Worm (Caenorhabditis elegans): ENCODE measurements around the gene Y75B12B.10.
"Not testable (repeated sequence)": the region's sequence is repeated elsewhere in the genome, so short reads cannot be mapped to it uniquely, and the experiment has no call there.

Gene Y75B12B.10

DNA sequence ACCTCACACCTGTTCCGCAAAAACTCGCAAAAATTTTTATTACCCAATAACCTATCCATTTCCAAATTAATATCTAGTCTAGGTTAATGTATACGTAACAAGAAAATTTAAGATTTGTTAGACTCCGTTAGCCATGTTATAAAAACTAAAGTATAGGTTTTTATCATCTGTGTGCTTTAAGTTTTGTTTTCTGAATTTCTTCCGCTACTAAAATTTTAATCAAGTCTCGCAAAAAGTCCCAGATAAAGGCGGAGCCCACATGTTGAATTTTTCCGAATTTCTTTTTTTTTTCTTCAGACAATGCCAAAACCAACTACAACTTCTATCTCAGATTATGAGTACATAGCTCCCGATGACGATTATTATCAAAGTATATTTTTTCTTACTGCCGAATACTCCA lies 32.3 kb downstream of the Y75B12B.10 start, which contains the start of gene srw-13:
Gene srw-13 (plus strand): TSS at position 301 of the 400 bp plus-strand sequence.
- TF ChIP-seq ztf-23 (GFP tag; IDR thresholded peaks at IDR 0.05) (no peak), med-1 (GFP tag; optimal IDR thresholded peaks at IDR 0.05; ENCODE audit: insufficient read depth) (no peak), ref-1 (GFP tag; conservative IDR thresholded peaks at IDR 0.05) (no peak), klf-2 (GFP tag; conservative IDR thresholded peaks at IDR 0.05) (no peak)

DNA sequence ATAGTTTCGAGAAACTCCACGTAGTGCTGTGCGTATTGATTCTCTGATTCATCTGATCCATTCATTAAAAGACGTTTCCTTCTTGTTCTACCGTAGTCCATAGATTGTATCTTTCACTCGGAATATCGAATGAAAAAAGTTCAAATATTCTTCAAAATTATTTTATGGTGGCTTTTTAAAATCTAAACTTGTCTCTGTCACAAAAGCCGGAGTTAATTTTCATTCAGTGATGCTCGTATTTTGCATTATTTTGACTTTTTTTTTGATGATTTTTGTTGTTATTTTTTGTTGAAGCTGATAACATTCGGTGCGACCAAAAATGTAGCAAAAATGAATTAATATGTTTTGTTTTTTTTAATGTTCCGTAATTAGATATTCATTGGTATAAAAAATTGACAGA lies 35.8 kb downstream of the Y75B12B.10 start, which contains the start of gene nhr-164:
Gene nhr-164 (minus strand): TSS at position 101 of the 400 bp plus-strand sequence.
- TF ChIP-seq flt-1 (GFP tag; IDR thresholded peaks at IDR 0.05) (no peak), T22C8.4 (GFP tag; IDR thresholded peaks at IDR 0.05) (no peak), ref-1 (GFP tag; conservative IDR thresholded peaks at IDR 0.05) (no peak), ztf-29 (GFP tag; IDR thresholded peaks at IDR 0.05) (no peak), med-1 (GFP tag; optimal IDR thresholded peaks at IDR 0.05; ENCODE audit: insufficient read depth) (no peak), tab-1 (GFP tag; IDR thresholded peaks at IDR 0.05) (no peak)

DNA sequence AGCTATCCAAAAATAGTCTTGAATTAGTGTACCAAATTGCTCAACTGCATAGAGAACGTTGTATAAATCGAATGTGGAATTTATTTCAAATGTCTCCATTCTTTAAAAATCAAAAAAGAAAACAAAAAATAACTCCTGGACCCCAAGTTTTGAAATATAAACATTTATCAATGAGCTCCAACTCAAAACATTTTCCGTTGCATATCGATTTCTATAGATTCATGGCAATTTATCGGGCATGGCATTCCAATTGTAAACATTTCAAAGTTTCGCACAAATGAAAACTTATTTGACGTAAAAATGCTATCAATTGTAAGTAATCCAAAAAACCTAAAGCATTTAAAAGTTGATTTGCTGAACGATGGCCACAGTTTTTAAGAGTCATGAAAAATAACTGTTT lies 38.7 kb downstream of the Y75B12B.10 start, which contains the start of gene srw-12:
Gene srw-12 (minus strand): TSS at position 101 of the 400 bp plus-strand sequence.
- TF ChIP-seq T22C8.4 (GFP tag; IDR thresholded peaks at IDR 0.05): no peak
- TF ChIP-seq tab-1 (GFP tag; IDR thresholded peaks at IDR 0.05): no peak
- no peak for TF ChIP-seq ref-1 (GFP tag; conservative IDR thresholded peaks at IDR 0.05)
- no peak for TF ChIP-seq flt-1 (GFP tag; IDR thresholded peaks at IDR 0.05)
- TF ChIP-seq ztf-29 (GFP tag; IDR thresholded peaks at IDR 0.05): no peak
- no peak for TF ChIP-seq med-1 (GFP tag; optimal IDR thresholded peaks at IDR 0.05; ENCODE audit: insufficient read depth)
- TF ChIP-seq klf-2 (GFP tag; conservative IDR thresholded peaks at IDR 0.05): no peak
- TF ChIP-seq cog-1 (tag; optimal IDR thresholded peaks at IDR 0.05): no peak
- no peak for TF ChIP-seq ztf-23 (GFP tag; IDR thresholded peaks at IDR 0.05)

DNA sequence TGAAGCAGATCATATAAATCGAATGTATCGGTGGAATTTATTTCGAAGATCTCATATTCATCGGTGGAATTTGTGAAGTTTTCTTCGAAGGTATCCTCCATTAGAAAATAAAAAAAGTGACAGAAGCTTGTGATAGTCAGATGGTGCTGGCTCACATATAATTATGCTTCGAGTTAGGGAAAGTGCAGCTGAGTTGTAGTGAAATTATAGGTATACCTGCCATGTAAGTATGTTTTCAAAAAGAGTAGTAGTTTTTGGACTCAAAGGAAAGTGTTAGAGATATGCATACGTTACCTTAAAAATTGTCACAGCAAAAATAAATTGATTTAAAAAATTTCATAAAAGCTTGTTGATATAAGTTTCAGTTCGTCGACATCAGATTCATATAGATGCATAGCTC lies 40.3 kb downstream of the Y75B12B.10 start, which contains the start of gene srw-11:
Gene srw-11 (minus strand): TSS at position 101 of the 400 bp plus-strand sequence.
- TF ChIP-seq ztf-23 (GFP tag; IDR thresholded peaks at IDR 0.05): no peak
- no peak for TF ChIP-seq T22C8.4 (GFP tag; IDR thresholded peaks at IDR 0.05)
- no peak for TF ChIP-seq tab-1 (GFP tag; IDR thresholded peaks at IDR 0.05)
- TF ChIP-seq cog-1 (tag; optimal IDR thresholded peaks at IDR 0.05): no peak
- no peak for TF ChIP-seq ref-1 (GFP tag; conservative IDR thresholded peaks at IDR 0.05)
- no peak for TF ChIP-seq med-1 (GFP tag; optimal IDR thresholded peaks at IDR 0.05; ENCODE audit: insufficient read depth)
- no peak for TF ChIP-seq klf-2 (GFP tag; conservative IDR thresholded peaks at IDR 0.05)
- TF ChIP-seq flt-1 (GFP tag; IDR thresholded peaks at IDR 0.05): no peak
- no peak for TF ChIP-seq ztf-29 (GFP tag; IDR thresholded peaks at IDR 0.05)

DNA sequence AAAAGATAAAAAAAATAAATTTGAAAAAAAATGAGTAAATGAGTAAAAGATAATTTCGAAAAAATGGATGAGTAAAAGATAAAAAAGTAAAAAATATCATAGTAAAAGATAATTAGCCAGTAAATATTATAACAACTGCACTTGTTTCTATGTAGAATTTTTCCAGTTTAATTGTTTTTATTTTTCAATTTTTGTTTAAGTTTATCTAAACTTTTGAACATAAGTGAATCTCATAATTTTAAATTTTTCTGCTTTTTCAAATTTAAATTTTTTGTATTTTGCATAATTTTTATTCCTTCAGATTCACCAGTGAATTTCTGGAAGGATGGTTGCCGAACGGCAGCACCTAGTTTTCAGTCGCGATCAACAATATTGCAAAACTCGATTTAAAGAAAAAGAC lies 41.4 kb downstream of the Y75B12B.10 start, which contains the start of gene chil-12:
Gene chil-12 (plus strand): TSS at position 301 of the 400 bp plus-strand sequence.
- TF ChIP-seq tab-1 (GFP tag; IDR thresholded peaks at IDR 0.05) (no peak), ref-1 (GFP tag; conservative IDR thresholded peaks at IDR 0.05) (no peak), klf-2 (GFP tag; conservative IDR thresholded peaks at IDR 0.05) (no peak), ztf-29 (GFP tag; IDR thresholded peaks at IDR 0.05) (no peak), ztf-23 (GFP tag; IDR thresholded peaks at IDR 0.05) (no peak), flt-1 (GFP tag; IDR thresholded peaks at IDR 0.05) (no peak), med-1 (GFP tag; optimal IDR thresholded peaks at IDR 0.05; ENCODE audit: insufficient read depth) (no peak), T22C8.4 (GFP tag; IDR thresholded peaks at IDR 0.05) (no peak), cog-1 (tag; optimal IDR thresholded peaks at IDR 0.05) (no peak)

DNA sequence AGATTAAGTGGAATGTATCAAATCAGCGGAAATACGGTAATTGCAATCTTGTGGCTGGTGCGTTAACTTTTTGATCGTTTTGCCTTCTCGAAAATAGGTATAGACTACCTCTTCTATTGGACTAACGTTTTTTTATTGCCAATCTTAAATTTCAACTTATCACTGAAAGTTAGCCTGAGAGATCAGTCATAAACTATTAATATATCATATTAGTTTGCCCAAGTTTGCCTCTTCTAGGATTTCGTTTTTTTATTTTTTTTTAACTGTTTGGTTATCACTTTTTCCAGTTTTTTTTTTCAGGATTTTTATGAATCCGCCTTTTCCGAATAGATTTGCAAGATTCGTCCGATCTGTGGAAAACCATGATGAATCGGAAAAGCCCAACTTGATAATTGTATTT lies 44.6 kb downstream of the Y75B12B.10 start, which contains the start of gene kin-30:
Gene kin-30 (plus strand): TSS at position 301 of the 400 bp plus-strand sequence.
- TF ChIP-seq med-1 (GFP tag; optimal IDR thresholded peaks at IDR 0.05; ENCODE audit: insufficient read depth) (no peak), ztf-23 (GFP tag; IDR thresholded peaks at IDR 0.05) (no peak), ztf-29 (GFP tag; IDR thresholded peaks at IDR 0.05) (no peak), klf-2 (GFP tag; conservative IDR thresholded peaks at IDR 0.05) (no peak), T22C8.4 (GFP tag; IDR thresholded peaks at IDR 0.05) (no peak), cog-1 (tag; optimal IDR thresholded peaks at IDR 0.05) (no peak), ref-1 (GFP tag; conservative IDR thresholded peaks at IDR 0.05) (no peak), flt-1 (GFP tag; IDR thresholded peaks at IDR 0.05) (no peak), tab-1 (GFP tag; IDR thresholded peaks at IDR 0.05) (no peak)

DNA sequence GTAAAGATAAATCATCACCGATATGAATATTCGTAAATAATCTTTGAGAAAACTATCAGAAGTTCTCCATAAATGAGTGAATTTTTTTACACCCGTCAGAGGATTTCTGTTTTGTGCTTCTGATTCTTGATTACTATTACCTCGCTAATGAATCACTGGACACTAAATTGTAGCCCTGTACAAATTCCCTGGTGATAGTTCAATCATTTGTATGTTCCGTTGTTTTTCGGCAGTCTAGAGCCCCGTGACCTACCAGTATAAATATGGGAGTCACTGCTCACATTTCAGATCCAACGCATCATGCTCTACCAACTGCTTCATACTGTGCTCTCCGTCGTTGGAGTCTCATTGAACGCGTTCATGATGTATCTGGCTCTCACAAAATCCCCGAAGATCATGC lies 50.4 kb downstream of the Y75B12B.10 start, which contains the start of gene srd-28:
Gene srd-28 (plus strand): TSS at position 301 of the 400 bp plus-strand sequence.
- TF ChIP-seq ztf-29, T22C8.4, flt-1 (GFP tag; IDR thresholded peaks at IDR 0.05): not testable (repeated sequence)
